Fruit fly (Drosophila melanogaster) whole organism, prepupa: ENCODE data around the gene pic.

ENCODE experiments used
- CG10631 ChIP-seq: fragments of 200-800 bp; sonication (Bioruptor generic); optimal IDR thresholded peaks from 2 replicates; lab custom pipeline; 2016; ENCODE audit warnings: missing biosample characterization, missing genetic modification characterization
- CG10669 ChIP-seq: fragments of 200-800 bp; sonication (Bioruptor generic); optimal IDR thresholded peaks from 3 replicates; lab custom pipeline; 2018; ENCODE audit warnings: missing biosample characterization, mild to moderate bottlenecking, missing genetic modification characterization, moderate library complexity
- CG11294 ChIP-seq: fragments of 200-800 bp; sonication (Bioruptor generic); IDR thresholded peaks from 2 replicates; pipeline ENCODE4 v1.3.6; 2022; ENCODE audit warnings: missing biosample characterization, missing genetic modification characterization
- CG11762 ChIP-seq: fragments of 200-800 bp; sonication (Bioruptor generic); optimal IDR thresholded peaks from 3 replicates; lab custom pipeline; 2016; ENCODE audit warnings: missing biosample characterization, missing genetic modification characterization; ENCODE audit not compliant: insufficient read depth
- CG1621 ChIP-seq: fragments of 200-800 bp; sonication (Bioruptor generic); optimal IDR thresholded peaks from 3 replicates; lab custom pipeline; 2018; ENCODE audit warnings: missing biosample characterization, mild to moderate bottlenecking, missing genetic modification characterization
- CG32006 ChIP-seq: fragments of 200-800 bp; sonication (Bioruptor generic); optimal IDR thresholded peaks from 3 replicates; lab custom pipeline; 2017; ENCODE audit warnings: missing biosample characterization, mild to moderate bottlenecking, missing genetic modification characterization
- CG3919 ChIP-seq: fragments of 200-800 bp; sonication (Bioruptor generic); optimal IDR thresholded peaks from 3 replicates; lab custom pipeline; 2016; ENCODE audit warnings: missing biosample characterization, missing genetic modification characterization
- CG6163 ChIP-seq: fragments of 200-800 bp; sonication (Bioruptor generic); IDR thresholded peaks from 3 replicates; pipeline ENCODE4 v1.3.6; 2022; ENCODE audit warnings: missing biosample characterization, missing genetic modification characterization
- CG6276 ChIP-seq: fragments of 200-800 bp; sonication (Bioruptor generic); optimal IDR thresholded peaks from 2 replicates; lab custom pipeline; 2017; ENCODE audit warnings: missing biosample characterization, mild to moderate bottlenecking, missing genetic modification characterization
- CG6792 ChIP-seq: fragments of 200-800 bp; sonication (Bioruptor generic); optimal IDR thresholded peaks from 3 replicates; lab custom pipeline; 2016; ENCODE audit warnings: missing biosample characterization, missing genetic modification characterization
- CG6808 ChIP-seq: fragments of 200-800 bp; sonication (Bioruptor generic); optimal IDR thresholded peaks from 3 replicates; lab custom pipeline; 2017; ENCODE audit warnings: missing biosample characterization, missing genetic modification characterization, mild to moderate bottlenecking, moderate library complexity, missing genetic modification reagents
- CG6854 ChIP-seq: fragments of 200-800 bp; sonication (Bioruptor generic); optimal IDR thresholded peaks from 2 replicates; lab custom pipeline; 2017; ENCODE audit warnings: missing biosample characterization, mild to moderate bottlenecking, missing genetic modification characterization
- CG7368 ChIP-seq: fragments of 200-800 bp; sonication (Bioruptor generic); optimal IDR thresholded peaks from 3 replicates; lab custom pipeline; 2016; ENCODE audit warnings: missing biosample characterization, missing genetic modification characterization
- CG8119 ChIP-seq: fragments of 200-800 bp; sonication (Bioruptor generic); IDR thresholded peaks from 3 replicates; pipeline ENCODE4 v1.3.6; 2022; ENCODE audit warnings: missing biosample characterization, missing genetic modification characterization
- CG8632 ChIP-seq: fragments of 200-800 bp; sonication (Bioruptor generic); optimal IDR thresholded peaks from 3 replicates; lab custom pipeline; 2016; ENCODE audit warnings: missing biosample characterization, missing genetic modification characterization
- CG9139 ChIP-seq: fragments of 200-800 bp; sonication (Bioruptor generic); optimal IDR thresholded peaks from 3 replicates; lab custom pipeline; 2017; ENCODE audit warnings: missing biosample characterization, mild to moderate bottlenecking, missing genetic modification characterization
- Eip75B ChIP-seq: fragments of 200-800 bp; sonication (Bioruptor generic); optimal IDR thresholded peaks from 3 replicates; lab custom pipeline; 2016; ENCODE audit warnings: missing biosample characterization, missing genetic modification characterization
- Eip78C ChIP-seq: fragments of 200-800 bp; sonication (Bioruptor generic); peaks from one replicate; lab custom pipeline; 2016; ENCODE audit warnings: missing biosample characterization, missing genetic modification characterization
- Gug ChIP-seq: fragments of 200-800 bp; sonication (Bioruptor generic); IDR thresholded peaks from 2 replicates; pipeline ENCODE4 v1.3.6; 2022; ENCODE audit warnings: missing biosample characterization, missing genetic modification characterization
- Hr38 ChIP-seq: sonication (Bioruptor generic); optimal IDR thresholded peaks from 2 replicates; lab custom pipeline; 2016; ENCODE audit warnings: missing biosample characterization, missing genetic modification characterization
- Hr39 ChIP-seq: fragments of 200-800 bp; sonication (Bioruptor generic); optimal IDR thresholded peaks from 2 replicates; lab custom pipeline; 2016; ENCODE audit warnings: missing biosample characterization, missing genetic modification characterization
- Lpt ChIP-seq: fragments of 200-800 bp; sonication (Bioruptor generic); optimal IDR thresholded peaks from 3 replicates; lab custom pipeline; 2016; ENCODE audit warnings: missing biosample characterization, missing genetic modification characterization
- Smox ChIP-seq: fragments of 200-800 bp; sonication (Bioruptor generic); optimal IDR thresholded peaks from 3 replicates; lab custom pipeline; 2016; ENCODE audit warnings: missing biosample characterization, missing genetic modification characterization
- Sox102F ChIP-seq: fragments of 200-800 bp; sonication (Bioruptor generic); optimal IDR thresholded peaks from 2 replicates; lab custom pipeline; 2016; ENCODE audit warnings: missing biosample characterization, mild to moderate bottlenecking, missing genetic modification characterization
- Sox14 ChIP-seq: fragments of 200-800 bp; sonication (Bioruptor generic); optimal IDR thresholded peaks from 3 replicates; lab custom pipeline; 2016; ENCODE audit warnings: missing biosample characterization, missing genetic modification characterization
- achi ChIP-seq: fragments of 200-800 bp; sonication (Bioruptor generic); optimal IDR thresholded peaks from 3 replicates; lab custom pipeline; 2016; ENCODE audit warnings: missing biosample characterization, missing genetic modification characterization
- dsx ChIP-seq: fragments of 200-800 bp; optimal IDR thresholded peaks from 3 replicates; lab custom pipeline; 2019; ENCODE audit warnings: missing biosample characterization, mild to moderate bottlenecking, missing genetic modification characterization, moderate library complexity; ENCODE audit not compliant: poor library complexity, severe bottlenecking
- eg ChIP-seq: fragments of 200-800 bp; sonication (Bioruptor generic); IDR thresholded peaks from 3 replicates; pipeline ENCODE4 v1.3.6; 2022; ENCODE audit warnings: missing biosample characterization, missing genetic modification characterization
- esn ChIP-seq: fragments of 200-800 bp; sonication (Bioruptor generic); optimal IDR thresholded peaks from 2 replicates; lab custom pipeline; 2016; ENCODE audit warnings: missing biosample characterization, mild to moderate bottlenecking, missing genetic modification characterization, moderate library complexity
- fd59A ChIP-seq: fragments of 200-800 bp; sonication (Bioruptor generic); optimal IDR thresholded peaks from 2 replicates; lab custom pipeline; 2017; ENCODE audit warnings: missing biosample characterization, mild to moderate bottlenecking, missing genetic modification characterization, missing genetic modification reagents
- fd85E ChIP-seq: fragments of 200-800 bp; sonication (Bioruptor generic); optimal IDR thresholded peaks from 3 replicates; lab custom pipeline; 2016; ENCODE audit warnings: missing biosample characterization, missing genetic modification characterization
- fkh ChIP-seq: fragments of 200-800 bp; sonication (Bioruptor generic); optimal IDR thresholded peaks from 3 replicates; lab custom pipeline; 2017; ENCODE audit warnings: missing biosample characterization, mild to moderate bottlenecking, missing genetic modification characterization, moderate library complexity
- lz ChIP-seq: fragments of 200-800 bp; sonication (Bioruptor generic); optimal IDR thresholded peaks from 3 replicates; lab custom pipeline; 2016; ENCODE audit warnings: missing biosample characterization, missing genetic modification characterization
- net ChIP-seq: fragments of 200-800 bp; sonication (Bioruptor generic); optimal IDR thresholded peaks from 3 replicates; lab custom pipeline; 2016; ENCODE audit warnings: missing biosample characterization, missing genetic modification characterization
- pdm3 ChIP-seq: fragments of 200-800 bp; sonication (Bioruptor generic); optimal IDR thresholded peaks from 3 replicates; lab custom pipeline; 2016; ENCODE audit warnings: missing biosample characterization, missing genetic modification characterization
- ss ChIP-seq, 2 experiments: fragments of 200-800 bp; sonication (Bioruptor generic); optimal IDR thresholded peaks; 2 replicates in 1 of 2; 3 replicates in 1 of 2; lab custom pipeline; 2017 to 2018; ENCODE audit warnings: mild to moderate bottlenecking in 2 of 2, missing biosample characterization in 2 of 2, missing genetic modification characterization in 2 of 2, moderate library complexity in 1 of 2
- vri ChIP-seq: fragments of 200-800 bp; sonication (Bioruptor generic); optimal IDR thresholded peaks from 3 replicates; lab custom pipeline; 2016; ENCODE audit warnings: missing biosample characterization, mild to moderate bottlenecking, missing genetic modification characterization

The pic gene

dm6 chr3R:13056553-13056952 lies 4.5 kb downstream of the pic start:
- TF ChIP-seq CG6792 (GFP tag; lab: Kevin White, UChicago) (no peak), CG6854 (GFP tag; lab: Kevin White, UChicago) (no peak), fd59A (no peak), achi (no peak), CG8119 (GFP tag; lab: Robert Waterston, UW) (no peak)

dm6 chr3R:13057121-13057805 lies 5.2 kb downstream of the pic start, which contains the start of gene sim:
sim (plus strand) TSS chr3R:13057755.
- TF ChIP-seq esn (GFP tag; lab: Kevin White, UChicago) (no peak), CG10669 (no peak), Smox (GFP tag; lab: Kevin White, UChicago) (no peak), fd59A (no peak), pdm3 (no peak), eg (GFP tag; lab: Robert Waterston, UW) (0 out of 3 replicates have a peak, but pooled peaks have one; percentile 28), CG1621 (tag; lab: Kevin White, UChicago) (no peak), CG10631 (no peak), CG7368 (no peak), CG11294 (no peak), Eip75B (GFP tag; lab: Kevin White, UChicago) (no peak), dsx (GFP tag; lab: Kevin White, UChicago) (no peak), ss (GFP tag; optimal IDR thresholded peaks at IDR 0.05; lab: Kevin White, UChicago) (peak in 1 of 2 experiments; percentile 42), CG6276 (GFP tag; lab: Kevin White, UChicago) (no peak), CG11762 (GFP tag; lab: Kevin White, UChicago) (no peak), Sox14 (GFP tag; lab: Kevin White, UChicago) (no peak), CG6808 (no peak), Hr39 (GFP tag; lab: Kevin White, UChicago) (no peak), lz (GFP tag; lab: Kevin White, UChicago) (no peak), CG3919 (GFP tag; lab: Kevin White, UChicago) (peak; percentile 46), Lpt (GFP tag; lab: Kevin White, UChicago) (no peak), Sox102F (GFP tag; lab: Kevin White, UChicago) (no peak), achi (no peak), Gug (no peak), vri (GFP tag; lab: Kevin White, UChicago) (no peak)

- no peak for TF ChIP-seq Sox102F (GFP tag; lab: Kevin White, UChicago)
- peak; percentile 25; the same call in 1 of the 3 replicates for TF ChIP-seq CG6163 (GFP tag; lab: Robert Waterston, UW)
- TF ChIP-seq net (GFP tag; lab: Kevin White, UChicago): no peak
- TF ChIP-seq CG9139 (GFP tag; lab: Kevin White, UChicago): no peak
- no peak for TF ChIP-seq CG10631
- TF ChIP-seq CG8632 (GFP tag; lab: Kevin White, UChicago): no peak
- peak; percentile 3 for TF ChIP-seq CG6792 (GFP tag; lab: Kevin White, UChicago)
- peak; percentile 49 for TF ChIP-seq CG32006 (GFP tag; lab: Kevin White, UChicago)
- peak; percentile 48 for TF ChIP-seq Eip78C (GFP tag; lab: Kevin White, UChicago)
- no peak for TF ChIP-seq Hr38
- no peak for TF ChIP-seq CG11762 (GFP tag; lab: Kevin White, UChicago)
- TF ChIP-seq ss (GFP tag; optimal IDR thresholded peaks at IDR 0.05; lab: Kevin White, UChicago): peak; percentile 36 to 54
- TF ChIP-seq eg (GFP tag; lab: Robert Waterston, UW): peak; percentile 8; the same call in 1 of the 3 replicates
- TF ChIP-seq dsx (GFP tag; lab: Kevin White, UChicago): no peak
- peak; percentile 96 for TF ChIP-seq fkh
- TF ChIP-seq Smox (GFP tag; lab: Kevin White, UChicago): no peak
- no peak for TF ChIP-seq fd85E (GFP tag; lab: Kevin White, UChicago)
Observed at dm6 chr3R:13063746-13064592, 11.9 kb downstream of the pic start.
